Worm (Caenorhabditis elegans): Measurements from ENCODE around the gene T05E12.9.

ce11 chrV:17035850-17036249, 46.8 kb downstream of the T05E12.9 start, which contains the start of gene srz-94:
- TF ChIP-seq elt-3 (tag; optimal IDR thresholded peaks at IDR 0.05) (no peak), elt-1 (tag; optimal IDR thresholded peaks at IDR 0.05) (no peak), sma-9 (GFP tag; optimal IDR thresholded peaks at IDR 0.05) (no peak), sma-9 (tag; optimal IDR thresholded peaks at IDR 0.05) (no peak), nhr-237 (tag; optimal IDR thresholded peaks at IDR 0.05) (no peak), nhr-23 (tag; optimal IDR thresholded peaks at IDR 0.05) (no peak), nhr-11 (tag; optimal IDR thresholded peaks at IDR 0.05) (no peak), unc-55 (GFP tag; optimal IDR thresholded peaks at IDR 0.05) (no peak), sma-3 (GFP tag; optimal IDR thresholded peaks at IDR 0.05) (no peak), aly-2 (tag; optimal IDR thresholded peaks at IDR 0.05) (no peak)
